Fruit fly (Drosophila melanogaster): ENCODE data around the gene CG6324.

The CG6324 gene

DNA sequence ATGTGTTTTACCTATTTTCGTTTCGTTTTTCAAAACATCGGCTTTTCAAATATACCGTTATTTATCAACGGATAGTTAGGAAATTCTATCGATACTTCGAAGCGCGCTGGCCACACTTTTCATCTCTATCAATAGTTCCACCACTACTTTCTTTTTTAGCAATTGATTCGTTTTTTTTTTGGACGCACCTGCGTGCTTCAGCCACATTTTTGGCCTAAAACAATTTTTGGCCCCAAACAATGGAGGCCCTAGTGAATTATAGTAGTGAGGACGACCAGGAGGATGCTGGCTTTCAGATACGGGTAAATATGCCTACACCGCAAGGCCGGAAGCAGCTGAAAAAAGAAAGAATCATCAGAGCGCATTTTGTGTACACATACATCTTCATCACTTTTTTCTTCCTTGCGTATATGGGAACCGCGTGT, 6.4 kb downstream of the CG6324 start, which contains the start of gene CG6340 (continued):
- TF ChIP-seq az2 (GFP tag; optimal IDR thresholded peaks at IDR 0.05) (no peak), CG15479 (GFP tag; optimal IDR thresholded peaks at IDR 0.05) (no peak), crp (GFP tag; optimal IDR thresholded peaks at IDR 0.05) (peak in 1 of 2 experiments; percentile 8), gro (GFP tag; optimal IDR thresholded peaks at IDR 0.05) (peak; percentile 8), ham (GFP tag; IDR thresholded peaks at IDR 0.05) (no peak), amos (GFP tag; IDR thresholded peaks at IDR 0.05; ENCODE audit: partially characterized antibody) (peak; percentile 85), CG3281 (GFP tag; optimal IDR thresholded peaks at IDR 0.05) (no peak), nau (GFP tag; optimal IDR thresholded peaks at IDR 0.05) (no peak), vvl (GFP tag; IDR thresholded peaks at IDR 0.05) (no peak), fu2 (GFP tag; optimal IDR thresholded peaks at IDR 0.05) (no peak), Bdp1 (GFP tag; optimal IDR thresholded peaks at IDR 0.05) (no peak), CG4404 (GFP tag; IDR thresholded peaks at IDR 0.05) (no peak), Dad (GFP tag; optimal IDR thresholded peaks at IDR 0.05) (no peak), Mrtf (GFP tag; IDR thresholded peaks at IDR 0.05) (no peak), so (GFP tag; IDR thresholded peaks at IDR 0.05) (no peak), CG15696 (tag; optimal IDR thresholded peaks at IDR 0.05) (no peak), CG17186 (GFP tag; optimal IDR thresholded peaks at IDR 0.05) (peak; percentile 35), NC2α (GFP tag; optimal IDR thresholded peaks at IDR 0.05) (no peak), Rfx (GFP tag; IDR thresholded peaks at IDR 0.05) (peak; percentile 14; the same call in 1 of the 2 replicates), bbx (GFP tag; IDR thresholded peaks at IDR 0.05; ENCODE audit: partially characterized antibody) (peak; percentile 83), sug (tag; optimal IDR thresholded peaks at IDR 0.05) (no peak), toy (GFP tag; IDR thresholded peaks at IDR 0.05) (no peak), chm (GFP tag; IDR thresholded peaks at IDR 0.05) (no peak), CG4328 (GFP tag; optimal IDR thresholded peaks at IDR 0.05) (no peak), CG18764 (GFP tag; optimal IDR thresholded peaks at IDR 0.05) (no peak), Dref (GFP tag; IDR thresholded peaks at IDR 0.05) (peak; percentile 79), caup (GFP tag; optimal IDR thresholded peaks at IDR 0.05; ENCODE audit: severe bottlenecking) (no peak), danr (GFP tag; IDR thresholded peaks at IDR 0.05) (no peak), en (GFP tag; optimal IDR thresholded peaks at IDR 0.05) (no peak), H15 (GFP tag; IDR thresholded peaks at IDR 0.05) (no peak), gcm2 (GFP tag; optimal IDR thresholded peaks at IDR 0.05) (no peak), ato (GFP tag; IDR thresholded peaks at IDR 0.05; ENCODE audit: partially characterized antibody) (0 out of 2 replicates have a peak, but pooled peaks have one; percentile 10), CG7372 (GFP tag; IDR thresholded peaks at IDR 0.05) (no peak), tll (GFP tag; optimal IDR thresholded peaks at IDR 0.05) (no peak), CG3838 (GFP tag; optimal IDR thresholded peaks at IDR 0.05) (no peak), Ravus (GFP tag; IDR thresholded peaks at IDR 0.05) (no peak), CG6813 (GFP tag; optimal IDR thresholded peaks at IDR 0.05) (no peak), CG18476 (GFP tag; optimal IDR thresholded peaks at IDR 0.05) (no peak), disco-r (GFP tag; optimal IDR thresholded peaks at IDR 0.05) (no peak), CG17802 (tag; optimal IDR thresholded peaks at IDR 0.05) (no peak), CG15073 (GFP tag; optimal IDR thresholded peaks at IDR 0.05) (no peak), h (optimal IDR thresholded peaks at IDR 0.05) (no peak), phol (tag; optimal IDR thresholded peaks at IDR 0.05) (peak; percentile 16), B-H2 (GFP tag; optimal IDR thresholded peaks at IDR 0.05) (no peak), CG14860 (GFP tag; IDR thresholded peaks at IDR 0.05; ENCODE audit: partially characterized antibody) (0 out of 3 replicates have a peak, but pooled peaks have one; percentile 53), CG17328 (GFP tag; IDR thresholded peaks at IDR 0.05) (no peak), bcd (GFP tag; optimal IDR thresholded peaks at IDR 0.05) (no peak), pros (GFP tag; optimal IDR thresholded peaks at IDR 0.05) (no peak), B-H1 (GFP tag; IDR thresholded peaks at IDR 0.05) (no peak), tx (GFP tag; optimal IDR thresholded peaks at IDR 0.05) (no peak), CoRest (tag; optimal IDR thresholded peaks at IDR 0.05) (peak; percentile 20), CG6272 (GFP tag; IDR thresholded peaks at IDR 0.05) (no peak)
